ENCODE assay signal across 2 fruit fly cellular contexts in genomic region chr3L:12616400-12616799, dm6.
A peak's percentile ranks its signal among the peaks of the same experiment; 100 is the strongest.
TF ChIP-seq lines count a peak whose summit lies in the region.

No protein-coding gene starts in this region.

TF ChIP-seq in whole organism, embryonic, 481 proteins besides CTCF, POLR2A, EP300 and RAD21 (continued from another document and continues in another):
- TF ChIP-seq eve (GFP tag; optimal IDR thresholded peaks at IDR 0.05; lab: Kevin White, UChicago) (peak in 1 of 2 experiments; percentile 40), Fer1 (GFP tag; optimal IDR thresholded peaks at IDR 0.05; lab: Kevin White, UChicago) (no peak), CG3838 (GFP tag; optimal IDR thresholded peaks at IDR 0.05; lab: Kevin White, UChicago) (no peak), sqz (GFP tag; optimal IDR thresholded peaks at IDR 0.05; lab: Kevin White, UChicago) (no peak), oc (tag; optimal IDR thresholded peaks at IDR 0.05; lab: Kevin White, UChicago) (no peak), Mad (GFP tag; optimal IDR thresholded peaks at IDR 0.05; lab: Kevin White, UChicago) (no peak), HLHmδ (GFP tag; optimal IDR thresholded peaks at IDR 0.05; lab: Kevin White, UChicago) (no peak), pb (GFP tag; optimal IDR thresholded peaks at IDR 0.05; lab: Kevin White, UChicago) (no peak), CG17568 (GFP tag; optimal IDR thresholded peaks at IDR 0.05; lab: Kevin White, UChicago) (no peak), ERR (GFP tag; optimal IDR thresholded peaks at IDR 0.05; lab: Kevin White, UChicago) (no peak), seq (GFP tag; IDR thresholded peaks at IDR 0.05; lab: Robert Waterston, UW) (no peak), nerfin-1 (tag; optimal IDR thresholded peaks at IDR 0.05; lab: Kevin White, UChicago) (no peak), sc (optimal IDR thresholded peaks at IDR 0.05; lab: Kevin White, UChicago) (no peak), sc (GFP tag; optimal IDR thresholded peaks at IDR 0.05; lab: Kevin White, UChicago) (no peak), CG10565 (GFP tag; optimal IDR thresholded peaks at IDR 0.05; lab: Kevin White, UChicago) (no peak), zen (tag; optimal IDR thresholded peaks at IDR 0.05; lab: Kevin White, UChicago) (peak; percentile 63), rib (GFP tag; IDR thresholded peaks at IDR 0.05; lab: Robert Waterston, UW) (no peak), prd (optimal IDR thresholded peaks at IDR 0.05; lab: Kevin White, UChicago) (no peak), prd (GFP tag; IDR thresholded peaks at IDR 0.05; lab: Robert Waterston, UW) (peak; percentile 83), ap (GFP tag; IDR thresholded peaks at IDR 0.05; lab: Robert Waterston, UW) (no peak), kah (GFP tag; optimal IDR thresholded peaks at IDR 0.05; lab: Kevin White, UChicago) (no peak), pzg (GFP tag; optimal IDR thresholded peaks at IDR 0.05; lab: Kevin White, UChicago) (no peak), MTF-1 (GFP tag; optimal IDR thresholded peaks at IDR 0.05; lab: Kevin White, UChicago; ENCODE audit: borderline replicate concordance) (no peak), Pdp1 (GFP tag; optimal IDR thresholded peaks at IDR 0.05; lab: Kevin White, UChicago) (no peak), CG15073 (GFP tag; optimal IDR thresholded peaks at IDR 0.05; lab: Kevin White, UChicago) (no peak), amos (GFP tag; IDR thresholded peaks at IDR 0.05; lab: Robert Waterston, UW; ENCODE audit: partially characterized antibody) (no peak), Hsf (GFP tag; optimal IDR thresholded peaks at IDR 0.05; lab: Kevin White, UChicago) (peak; percentile 26), CG16779 (GFP tag; IDR thresholded peaks at IDR 0.05; lab: Robert Waterston, UW) (no peak), CG8089 (GFP tag; optimal IDR thresholded peaks at IDR 0.05; lab: Kevin White, UChicago) (no peak), Dref (GFP tag; IDR thresholded peaks at IDR 0.05; lab: Robert Waterston, UW) (no peak), Optix (GFP tag; IDR thresholded peaks at IDR 0.05; lab: Robert Waterston, UW) (no peak), Usf (GFP tag; optimal IDR thresholded peaks at IDR 0.05; lab: Kevin White, UChicago) (no peak), gem (tag; optimal IDR thresholded peaks at IDR 0.05; lab: Kevin White, UChicago) (peak; percentile 44), CG11093 (GFP tag; IDR thresholded peaks at IDR 0.05; lab: Robert Waterston, UW) (no peak), CG14710 (tag; optimal IDR thresholded peaks at IDR 0.05; lab: Kevin White, UChicago) (peak; percentile 37), CG4328 (GFP tag; optimal IDR thresholded peaks at IDR 0.05; lab: Kevin White, UChicago) (no peak), Trl (optimal IDR thresholded peaks at IDR 0.05; lab: Kevin White, UChicago) (no peak), Trl (GFP tag; optimal IDR thresholded peaks at IDR 0.05; lab: Kevin White, UChicago) (no peak), CG4854 (GFP tag; optimal IDR thresholded peaks at IDR 0.05; lab: Kevin White, UChicago) (no peak), CG10979 (tag; optimal IDR thresholded peaks at IDR 0.05; lab: Kevin White, UChicago) (peak; percentile 61), yki (optimal IDR thresholded peaks at IDR 0.05; lab: Kevin White, UChicago) (no peak), TFAM (GFP tag; optimal IDR thresholded peaks at IDR 0.05; lab: Kevin White, UChicago) (no peak), Neu2 (GFP tag; optimal IDR thresholded peaks at IDR 0.05; lab: Kevin White, UChicago; ENCODE audit: borderline replicate concordance) (no peak), bbx (GFP tag; IDR thresholded peaks at IDR 0.05; lab: Robert Waterston, UW; ENCODE audit: partially characterized antibody) (no peak), Oaz (GFP tag; IDR thresholded peaks at IDR 0.05; lab: Robert Waterston, UW) (no peak), CG34376 (GFP tag; optimal IDR thresholded peaks at IDR 0.05; lab: Kevin White, UChicago) (no peak), emc (GFP tag; optimal IDR thresholded peaks at IDR 0.05; lab: Kevin White, UChicago) (no peak), sr (GFP tag; IDR thresholded peaks at IDR 0.05; lab: Robert Waterston, UW) (no peak), Ada2b (GFP tag; IDR thresholded peaks at IDR 0.05; lab: Robert Waterston, UW) (no peak), br (optimal IDR thresholded peaks at IDR 0.05; lab: Kevin White, UChicago) (no peak), CG12659 (GFP tag; optimal IDR thresholded peaks at IDR 0.05; lab: Kevin White, UChicago) (no peak), repo (GFP tag; optimal IDR thresholded peaks at IDR 0.05; lab: Kevin White, UChicago) (no peak), CG8478 (optimal IDR thresholded peaks at IDR 0.05; lab: Kevin White, UChicago) (no peak), dpn (GFP tag; optimal IDR thresholded peaks at IDR 0.05; lab: Kevin White, UChicago) (no peak), CG4820 (GFP tag; optimal IDR thresholded peaks at IDR 0.05; lab: Kevin White, UChicago) (no peak), Max (GFP tag; optimal IDR thresholded peaks at IDR 0.05; lab: Kevin White, UChicago) (no peak), D (optimal IDR thresholded peaks at IDR 0.05; lab: Kevin White, UChicago) (no peak), D (GFP tag; optimal IDR thresholded peaks at IDR 0.05; lab: Kevin White, UChicago) (no peak), Rx (GFP tag; IDR thresholded peaks at IDR 0.05; lab: Robert Waterston, UW) (no peak), ATbp (GFP tag; optimal IDR thresholded peaks at IDR 0.05; lab: Kevin White, UChicago) (no peak), Xrp1 (GFP tag; IDR thresholded peaks at IDR 0.05; lab: Robert Waterston, UW) (peak; percentile 60; the same call in 1 of the 2 replicates), tio (GFP tag; optimal IDR thresholded peaks at IDR 0.05; lab: Kevin White, UChicago) (no peak), Ptx1 (GFP tag; IDR thresholded peaks at IDR 0.05; lab: Robert Waterston, UW) (no peak), Nf-YA (GFP tag; IDR thresholded peaks at IDR 0.05; lab: Robert Waterston, UW) (no peak), CG12744 (GFP tag; optimal IDR thresholded peaks at IDR 0.05; lab: Kevin White, UChicago) (no peak), onecut (GFP tag; IDR thresholded peaks at IDR 0.05; lab: Robert Waterston, UW) (no peak), CG8290 (GFP tag; optimal IDR thresholded peaks at IDR 0.05; lab: Kevin White, UChicago) (no peak), CG8290 (tag; optimal IDR thresholded peaks at IDR 0.05; lab: Kevin White, UChicago) (no peak), CG5180 (GFP tag; optimal IDR thresholded peaks at IDR 0.05; lab: Kevin White, UChicago) (no peak), Ets97D (GFP tag; optimal IDR thresholded peaks at IDR 0.05; lab: Kevin White, UChicago) (no peak), CG15514 (GFP tag; optimal IDR thresholded peaks at IDR 0.05; lab: Kevin White, UChicago) (no peak)

TF ChIP-seq in whole organism, prepupa, 60 proteins besides CTCF, POLR2A, EP300 and RAD21 (continued from another document):
- peak; percentile 66 for TF ChIP-seq topi (GFP tag; optimal IDR thresholded peaks at IDR 0.05; lab: Kevin White, UChicago)
- no peak for TF ChIP-seq CG10669 (GFP tag; optimal IDR thresholded peaks at IDR 0.05; lab: Kevin White, UChicago)
- TF ChIP-seq esn (GFP tag; optimal IDR thresholded peaks at IDR 0.05; lab: Kevin White, UChicago): peak; percentile 75
- TF ChIP-seq CG6163 (GFP tag; IDR thresholded peaks at IDR 0.05; lab: Robert Waterston, UW): 0 out of 3 replicates have a peak, but pooled peaks have one; percentile 12
- peak; percentile 67 for TF ChIP-seq cyc (GFP tag; optimal IDR thresholded peaks at IDR 0.05; lab: Kevin White, UChicago)
- TF ChIP-seq Ets21C (GFP tag; optimal IDR thresholded peaks at IDR 0.05; lab: Kevin White, UChicago): peak; percentile 49
- TF ChIP-seq Met (GFP tag; optimal IDR thresholded peaks at IDR 0.05; lab: Kevin White, UChicago): peak; percentile 69
- peak; percentile 62 for TF ChIP-seq Hr39 (GFP tag; optimal IDR thresholded peaks at IDR 0.05; lab: Kevin White, UChicago)
- peak; percentile 17 for TF ChIP-seq OdsH (GFP tag; optimal IDR thresholded peaks at IDR 0.05; lab: Kevin White, UChicago)
